Worm (Caenorhabditis elegans): ENCODE results near the gene npr-18.

ce11 chrX:9735479-9735878 lies 44.9 kb downstream of the npr-18 start:
- TF ChIP-seq klf-2 (GFP tag; conservative IDR thresholded peaks at IDR 0.05) (no peak), ztf-29 (GFP tag; IDR thresholded peaks at IDR 0.05) (no peak), flt-1 (GFP tag; IDR thresholded peaks at IDR 0.05) (no peak), ref-1 (GFP tag; conservative IDR thresholded peaks at IDR 0.05) (no peak), med-1 (GFP tag; optimal IDR thresholded peaks at IDR 0.05; ENCODE audit: insufficient read depth) (no peak), ztf-23 (GFP tag; IDR thresholded peaks at IDR 0.05) (no peak)
